Fruit fly (Drosophila melanogaster): Measurements from ENCODE around the gene Hr83.

DNA sequence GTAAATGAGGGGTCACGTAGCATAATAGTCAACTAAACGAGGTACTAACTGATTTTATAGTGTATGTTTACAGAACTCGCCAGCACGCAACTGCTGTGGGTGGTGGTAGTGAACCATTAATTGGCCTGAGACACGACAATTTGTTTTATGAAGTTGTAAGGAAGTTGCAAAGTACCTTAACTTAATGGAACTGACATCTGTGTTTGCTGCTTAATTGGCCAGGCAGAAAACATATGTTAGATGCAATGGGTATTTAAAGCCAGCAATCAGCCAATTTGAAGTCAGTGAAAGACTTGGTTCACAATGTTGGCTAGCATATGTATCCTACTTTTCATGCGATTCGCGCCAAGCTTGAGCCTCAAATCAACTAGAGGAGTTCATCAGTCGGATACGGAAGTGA is 7.4 kb upstream of the Hr83 start, which contains the start of gene CG17917:
- no peak for TF ChIP-seq pad (GFP tag; optimal IDR thresholded peaks at IDR 0.05)
- no peak for TF ChIP-seq kay (GFP tag; ENCODE audit: borderline replicate concordance)
- no peak for TF ChIP-seq cic (GFP tag; optimal IDR thresholded peaks at IDR 0.05)
- no peak for TF ChIP-seq CG7045 (GFP tag; optimal IDR thresholded peaks at IDR 0.05)
- TF ChIP-seq CG7101 (tag; optimal IDR thresholded peaks at IDR 0.05) = no peak
- TF ChIP-seq Crg-1 (GFP tag; optimal IDR thresholded peaks at IDR 0.05) = no peak
- TF ChIP-seq cnc (optimal IDR thresholded peaks at IDR 0.05) = no peak
- no peak for TF ChIP-seq Mnt (GFP tag; optimal IDR thresholded peaks at IDR 0.05)
- no peak for TF ChIP-seq tj (GFP tag; optimal IDR thresholded peaks at IDR 0.05)
- no peak for TF ChIP-seq CG14711 (tag; optimal IDR thresholded peaks at IDR 0.05)
- TF ChIP-seq Hr96 (GFP tag; optimal IDR thresholded peaks at IDR 0.05) = no peak

Data from whole organism, adult.